Fruit fly (Drosophila melanogaster): ENCODE measurements around the gene Paics.

- TF ChIP-seq CTCF (optimal IDR thresholded peaks at IDR 0.05), result no peak
- TF ChIP-seq CG8478 (optimal IDR thresholded peaks at IDR 0.05), result no peak
Observed at dm6 chrX:12777195-12777594, 16.8 kb upstream of the Paics start.
